Fruit fly (Drosophila melanogaster) S2 (cell line): Measurements from ENCODE around the gene CG33920.

Experiments used
- CG8478 ChIP-seq: fragments of >200 bp; optimal IDR thresholded peaks from 2 replicates; lab custom pipeline; 2018
- CTCF ChIP-seq, 2 experiments: fragments of >200 bp; optimal IDR thresholded peaks; 2 replicates each; lab custom pipeline; 2018

- TF ChIP-seq CG8478 (lab: Kevin White, UChicago) (no peak), CTCF (optimal IDR thresholded peaks at IDR 0.05; lab: Kevin White, UChicago) (no peak)
These were observed at the start of gene CG33920 for dm6 chr3R:31045005-31045404.
